Fruit fly (Drosophila melanogaster) whole organism, prepupa: Measurements from ENCODE around the gene CG5556.

Source experiments
- Blimp-1 ChIP-seq: fragments of 200-800 bp; sonication (Bioruptor generic); optimal IDR thresholded peaks from 3 replicates; lab custom pipeline; 2017; ENCODE audit warnings: missing biosample characterization, missing genetic modification characterization, mild to moderate bottlenecking, moderate library complexity, missing genetic modification reagents
- CG10631 ChIP-seq: fragments of 200-800 bp; sonication (Bioruptor generic); optimal IDR thresholded peaks from 2 replicates; lab custom pipeline; 2016; ENCODE audit warnings: missing biosample characterization, missing genetic modification characterization
- CG10669 ChIP-seq: fragments of 200-800 bp; sonication (Bioruptor generic); optimal IDR thresholded peaks from 3 replicates; lab custom pipeline; 2018; ENCODE audit warnings: missing biosample characterization, mild to moderate bottlenecking, missing genetic modification characterization, moderate library complexity
- CG11294 ChIP-seq: fragments of 200-800 bp; sonication (Bioruptor generic); IDR thresholded peaks from 2 replicates; pipeline ENCODE4 v1.3.6; 2022; ENCODE audit warnings: missing biosample characterization, missing genetic modification characterization
- CG11762 ChIP-seq: fragments of 200-800 bp; sonication (Bioruptor generic); optimal IDR thresholded peaks from 3 replicates; lab custom pipeline; 2016; ENCODE audit warnings: missing biosample characterization, missing genetic modification characterization; ENCODE audit not compliant: insufficient read depth
- CG11902 ChIP-seq: fragments of 200-800 bp; sonication (Bioruptor generic); optimal IDR thresholded peaks from 3 replicates; lab custom pipeline; 2016; ENCODE audit warnings: missing biosample characterization, missing genetic modification characterization
- CG16779 ChIP-seq: fragments of 200-800 bp; sonication (Bioruptor generic); optimal IDR thresholded peaks from 3 replicates; lab custom pipeline; 2017; ENCODE audit warnings: missing biosample characterization, mild to moderate bottlenecking, missing genetic modification characterization
- CG3032 ChIP-seq: fragments of 200-800 bp; optimal IDR thresholded peaks from 2 replicates; lab custom pipeline; 2019; ENCODE audit warnings: missing biosample characterization, mild to moderate bottlenecking, missing genetic modification characterization, moderate library complexity
- CG31627 ChIP-seq: fragments of 200-800 bp; sonication (Bioruptor generic); optimal IDR thresholded peaks from 3 replicates; lab custom pipeline; 2016; ENCODE audit warnings: missing biosample characterization, missing genetic modification characterization
- CG32006 ChIP-seq: fragments of 200-800 bp; sonication (Bioruptor generic); optimal IDR thresholded peaks from 3 replicates; lab custom pipeline; 2017; ENCODE audit warnings: missing biosample characterization, mild to moderate bottlenecking, missing genetic modification characterization
- CG34406 ChIP-seq: fragments of 200-800 bp; sonication (Bioruptor generic); optimal IDR thresholded peaks from 3 replicates; lab custom pipeline; 2016; ENCODE audit warnings: missing biosample characterization, missing genetic modification characterization
- CG3919 ChIP-seq: fragments of 200-800 bp; sonication (Bioruptor generic); optimal IDR thresholded peaks from 3 replicates; lab custom pipeline; 2016; ENCODE audit warnings: missing biosample characterization, missing genetic modification characterization
- CG4318 ChIP-seq: fragments of 200-800 bp; sonication (Bioruptor generic); optimal IDR thresholded peaks from 3 replicates; lab custom pipeline; 2017; ENCODE audit warnings: missing biosample characterization, mild to moderate bottlenecking, missing genetic modification characterization
- CG6163 ChIP-seq: fragments of 200-800 bp; sonication (Bioruptor generic); IDR thresholded peaks from 3 replicates; pipeline ENCODE4 v1.3.6; 2022; ENCODE audit warnings: missing biosample characterization, missing genetic modification characterization
- CG6792 ChIP-seq: fragments of 200-800 bp; sonication (Bioruptor generic); optimal IDR thresholded peaks from 3 replicates; lab custom pipeline; 2016; ENCODE audit warnings: missing biosample characterization, missing genetic modification characterization
- CG6854 ChIP-seq: fragments of 200-800 bp; sonication (Bioruptor generic); optimal IDR thresholded peaks from 2 replicates; lab custom pipeline; 2017; ENCODE audit warnings: missing biosample characterization, mild to moderate bottlenecking, missing genetic modification characterization
- CG7368 ChIP-seq: fragments of 200-800 bp; sonication (Bioruptor generic); optimal IDR thresholded peaks from 3 replicates; lab custom pipeline; 2016; ENCODE audit warnings: missing biosample characterization, missing genetic modification characterization
- CG8119 ChIP-seq: fragments of 200-800 bp; sonication (Bioruptor generic); IDR thresholded peaks from 3 replicates; pipeline ENCODE4 v1.3.6; 2022; ENCODE audit warnings: missing biosample characterization, missing genetic modification characterization
- CG9139 ChIP-seq: fragments of 200-800 bp; sonication (Bioruptor generic); optimal IDR thresholded peaks from 3 replicates; lab custom pipeline; 2017; ENCODE audit warnings: missing biosample characterization, mild to moderate bottlenecking, missing genetic modification characterization
- Eip78C ChIP-seq: fragments of 200-800 bp; sonication (Bioruptor generic); peaks from one replicate; lab custom pipeline; 2016; ENCODE audit warnings: missing biosample characterization, missing genetic modification characterization
- Ets21C ChIP-seq: fragments of 200-800 bp; sonication (Bioruptor generic); optimal IDR thresholded peaks from 3 replicates; lab custom pipeline; 2016; ENCODE audit warnings: missing biosample characterization, missing genetic modification characterization
- Ets96B ChIP-seq: fragments of 200-800 bp; optimal IDR thresholded peaks from 2 replicates; lab custom pipeline; 2019; ENCODE audit warnings: missing biosample characterization, mild to moderate bottlenecking, missing genetic modification characterization, moderate library complexity
- Hr38 ChIP-seq: sonication (Bioruptor generic); optimal IDR thresholded peaks from 2 replicates; lab custom pipeline; 2016; ENCODE audit warnings: missing biosample characterization, missing genetic modification characterization
- Hr4 ChIP-seq: fragments of 200-800 bp; sonication (Bioruptor generic); optimal IDR thresholded peaks from 3 replicates; lab custom pipeline; 2016; ENCODE audit warnings: missing biosample characterization, missing genetic modification characterization
- Lpt ChIP-seq: fragments of 200-800 bp; sonication (Bioruptor generic); optimal IDR thresholded peaks from 3 replicates; lab custom pipeline; 2016; ENCODE audit warnings: missing biosample characterization, missing genetic modification characterization
- OdsH ChIP-seq: fragments of 200-800 bp; sonication (Bioruptor generic); optimal IDR thresholded peaks from 3 replicates; lab custom pipeline; 2016; ENCODE audit warnings: missing biosample characterization, missing genetic modification characterization
- Smox ChIP-seq: fragments of 200-800 bp; sonication (Bioruptor generic); optimal IDR thresholded peaks from 3 replicates; lab custom pipeline; 2016; ENCODE audit warnings: missing biosample characterization, missing genetic modification characterization
- Sox102F ChIP-seq: fragments of 200-800 bp; sonication (Bioruptor generic); optimal IDR thresholded peaks from 2 replicates; lab custom pipeline; 2016; ENCODE audit warnings: missing biosample characterization, mild to moderate bottlenecking, missing genetic modification characterization
- Sox14 ChIP-seq: fragments of 200-800 bp; sonication (Bioruptor generic); optimal IDR thresholded peaks from 3 replicates; lab custom pipeline; 2016; ENCODE audit warnings: missing biosample characterization, missing genetic modification characterization
- achi ChIP-seq: fragments of 200-800 bp; sonication (Bioruptor generic); optimal IDR thresholded peaks from 3 replicates; lab custom pipeline; 2016; ENCODE audit warnings: missing biosample characterization, missing genetic modification characterization
- dac ChIP-seq: fragments of 200-800 bp; sonication (Bioruptor generic); optimal IDR thresholded peaks from 2 replicates; lab custom pipeline; 2017; ENCODE audit warnings: missing biosample characterization, mild to moderate bottlenecking, missing genetic modification characterization
- dsx ChIP-seq: fragments of 200-800 bp; optimal IDR thresholded peaks from 3 replicates; lab custom pipeline; 2019; ENCODE audit warnings: missing biosample characterization, mild to moderate bottlenecking, missing genetic modification characterization, moderate library complexity; ENCODE audit not compliant: poor library complexity, severe bottlenecking
- eg ChIP-seq: fragments of 200-800 bp; sonication (Bioruptor generic); IDR thresholded peaks from 3 replicates; pipeline ENCODE4 v1.3.6; 2022; ENCODE audit warnings: missing biosample characterization, missing genetic modification characterization
- fd59A ChIP-seq: fragments of 200-800 bp; sonication (Bioruptor generic); optimal IDR thresholded peaks from 2 replicates; lab custom pipeline; 2017; ENCODE audit warnings: missing biosample characterization, mild to moderate bottlenecking, missing genetic modification characterization, missing genetic modification reagents
- fkh ChIP-seq: fragments of 200-800 bp; sonication (Bioruptor generic); optimal IDR thresholded peaks from 3 replicates; lab custom pipeline; 2017; ENCODE audit warnings: missing biosample characterization, mild to moderate bottlenecking, missing genetic modification characterization, moderate library complexity
- net ChIP-seq: fragments of 200-800 bp; sonication (Bioruptor generic); optimal IDR thresholded peaks from 3 replicates; lab custom pipeline; 2016; ENCODE audit warnings: missing biosample characterization, missing genetic modification characterization
- pdm3 ChIP-seq: fragments of 200-800 bp; sonication (Bioruptor generic); optimal IDR thresholded peaks from 3 replicates; lab custom pipeline; 2016; ENCODE audit warnings: missing biosample characterization, missing genetic modification characterization
- salr ChIP-seq, 2 experiments: fragments of 200-800 bp; sonication (Bioruptor generic); optimal IDR thresholded peaks; 3 replicates each; lab custom pipeline; 2016 to 2018; ENCODE audit warnings: missing biosample characterization in 2 of 2, missing genetic modification characterization in 2 of 2, mild to moderate bottlenecking in 1 of 2
- spab ChIP-seq: fragments of 200-800 bp; sonication (Bioruptor generic); optimal IDR thresholded peaks from 2 replicates; lab custom pipeline; 2017; ENCODE audit warnings: missing biosample characterization, mild to moderate bottlenecking, missing genetic modification characterization, missing genetic modification reagents
- ss ChIP-seq, 2 experiments: fragments of 200-800 bp; sonication (Bioruptor generic); optimal IDR thresholded peaks; 2 replicates in 1 of 2; 3 replicates in 1 of 2; lab custom pipeline; 2017 to 2018; ENCODE audit warnings: mild to moderate bottlenecking in 2 of 2, missing biosample characterization in 2 of 2, missing genetic modification characterization in 2 of 2, moderate library complexity in 1 of 2
- svp ChIP-seq: fragments of 200-800 bp; sonication (Bioruptor generic); peaks from one replicate; lab custom pipeline; 2016; ENCODE audit warnings: missing biosample characterization, missing genetic modification characterization
- topi ChIP-seq: fragments of 200-800 bp; sonication (Bioruptor generic); optimal IDR thresholded peaks from 3 replicates; lab custom pipeline; 2016; ENCODE audit warnings: missing biosample characterization, missing genetic modification characterization
- vri ChIP-seq: fragments of 200-800 bp; sonication (Bioruptor generic); optimal IDR thresholded peaks from 3 replicates; lab custom pipeline; 2016; ENCODE audit warnings: missing biosample characterization, mild to moderate bottlenecking, missing genetic modification characterization

Gene CG5556

dm6 chr2L:1333828-1334227, 18.8 kb downstream of the CG5556 start, which contains the start of gene CG5440:
Gene CG5440 (plus strand): TSS chr2L:1334128.
- TF ChIP-seq net (GFP tag; lab: Kevin White, UChicago) (no peak), Lpt (no peak), Sox102F (GFP tag; lab: Kevin White, UChicago) (no peak), fd59A (no peak), vri (GFP tag; lab: Kevin White, UChicago) (no peak), Ets21C (GFP tag; lab: Kevin White, UChicago) (no peak), pdm3 (GFP tag; lab: Kevin White, UChicago) (no peak), Blimp-1 (no peak), Smox (GFP tag; lab: Kevin White, UChicago) (no peak), CG7368 (GFP tag; lab: Kevin White, UChicago) (no peak), Sox14 (GFP tag; lab: Kevin White, UChicago) (no peak), spab (GFP tag; lab: Kevin White, UChicago) (no peak), CG11762 (GFP tag; lab: Kevin White, UChicago) (no peak), svp (no peak), CG32006 (GFP tag; lab: Kevin White, UChicago) (no peak), Hr4 (GFP tag; lab: Kevin White, UChicago) (no peak), Hr38 (GFP tag; lab: Kevin White, UChicago) (no peak)
- TF ChIP-seq, all 60 proteins: peak for 0

dm6 chr2L:1328861-1329260, 23.8 kb downstream of the CG5556 start, which contains the start of gene a5:
Gene a5 (plus strand): TSS chr2L:1329161.
- no peak for TF ChIP-seq topi (GFP tag; lab: Kevin White, UChicago)
- no peak for TF ChIP-seq Eip78C (GFP tag; lab: Kevin White, UChicago)
- TF ChIP-seq CG31627: no peak
- TF ChIP-seq CG11294: no peak
- no peak for TF ChIP-seq Lpt
- no peak for TF ChIP-seq ss (GFP tag; optimal IDR thresholded peaks at IDR 0.05; lab: Kevin White, UChicago)
- TF ChIP-seq Ets96B (tag; lab: Kevin White, UChicago): no peak
- TF ChIP-seq fkh: no peak
- no peak for TF ChIP-seq CG9139 (GFP tag; lab: Kevin White, UChicago)
- no peak for TF ChIP-seq Hr4 (GFP tag; lab: Kevin White, UChicago)
- TF ChIP-seq spab (GFP tag; lab: Kevin White, UChicago): no peak
- TF ChIP-seq CG11902 (GFP tag; lab: Kevin White, UChicago): no peak
- TF ChIP-seq Hr38 (GFP tag; lab: Kevin White, UChicago): no peak
- no peak for TF ChIP-seq CG6792 (GFP tag; lab: Kevin White, UChicago)

DNA sequence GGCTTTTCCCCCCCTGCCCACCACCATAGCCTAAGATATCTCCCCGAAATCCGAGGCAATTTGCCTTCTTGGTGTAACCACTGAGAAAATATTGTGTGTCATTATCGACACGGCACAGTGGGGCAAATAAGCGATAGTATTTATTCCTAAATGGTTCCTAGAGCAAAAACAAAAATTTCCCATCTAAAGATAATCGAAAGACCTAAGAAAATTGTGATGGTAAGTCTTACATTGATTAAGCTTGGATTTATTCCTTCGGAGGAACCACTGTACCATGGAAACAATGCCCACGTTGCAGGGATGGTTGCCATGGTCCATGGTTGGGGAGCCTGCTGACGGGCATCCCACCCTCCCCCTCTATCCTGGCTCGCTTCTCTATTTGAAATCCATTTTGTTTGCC, 36.2 kb downstream of the CG5556 start:
- TF ChIP-seq Eip78C (GFP tag; lab: Kevin White, UChicago) (peak; percentile 41), OdsH (GFP tag; lab: Kevin White, UChicago) (peak; percentile 2), CG7368 (GFP tag; lab: Kevin White, UChicago) (no peak)
- TF ChIP-seq, all 60 proteins: peak for 2

DNA sequence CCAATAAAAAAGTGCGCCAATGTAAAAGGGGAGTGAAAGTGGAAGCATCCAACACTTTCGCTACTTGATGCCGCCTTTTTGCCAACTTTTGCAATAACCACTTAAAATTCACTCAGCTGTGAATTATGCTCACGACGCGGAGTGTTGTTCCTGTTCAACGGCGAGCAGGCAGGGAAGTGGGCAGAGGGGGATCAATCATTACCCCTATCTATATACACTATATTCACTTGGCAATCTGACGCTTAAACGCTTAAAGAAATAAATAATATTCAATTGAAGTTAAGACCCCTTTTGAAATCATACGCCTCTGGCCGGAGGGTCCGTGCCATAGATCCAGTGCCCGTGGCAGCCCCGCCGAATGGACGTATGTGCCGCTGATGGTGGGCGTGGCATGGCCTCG, 37.4 kb downstream of the CG5556 start:
- TF ChIP-seq Ets96B (tag; lab: Kevin White, UChicago) (peak; percentile 8), salr (GFP tag; optimal IDR thresholded peaks at IDR 0.05; lab: Kevin White, UChicago) (no peak), Smox (GFP tag; lab: Kevin White, UChicago) (no peak), fd59A (no peak), eg (GFP tag; lab: Robert Waterston, UW) (peak; percentile 70), CG34406 (GFP tag; lab: Kevin White, UChicago) (no peak), dac (GFP tag; lab: Kevin White, UChicago) (no peak), CG6854 (GFP tag; lab: Kevin White, UChicago) (no peak), CG8119 (GFP tag; lab: Robert Waterston, UW) (no peak), CG10669 (peak; percentile 8), dsx (no peak), Hr4 (GFP tag; lab: Kevin White, UChicago) (peak; percentile 7), achi (no peak), CG3032 (tag; lab: Kevin White, UChicago) (peak; percentile 15), Blimp-1 (no peak), CG11294 (no peak), CG16779 (tag; lab: Kevin White, UChicago) (no peak), CG32006 (GFP tag; lab: Kevin White, UChicago) (peak; percentile 18), CG3919 (peak; percentile 8), CG11762 (GFP tag; lab: Kevin White, UChicago) (no peak), CG9139 (GFP tag; lab: Kevin White, UChicago) (no peak), CG4318 (GFP tag; lab: Kevin White, UChicago) (no peak), CG10631 (GFP tag; lab: Kevin White, UChicago) (no peak), Eip78C (GFP tag; lab: Kevin White, UChicago) (peak; percentile 63), CG6163 (GFP tag; lab: Robert Waterston, UW) (peak; percentile 61)
